Fruit fly (Drosophila melanogaster) whole organism, prepupa: ENCODE measurements around the gene Abi.

Source experiments
- CG11902 ChIP-seq: fragments of 200-800 bp; sonication (Bioruptor generic); optimal IDR thresholded peaks from 3 replicates; lab custom pipeline; 2016; ENCODE audit warnings: missing biosample characterization, missing genetic modification characterization
- Smox ChIP-seq: fragments of 200-800 bp; sonication (Bioruptor generic); optimal IDR thresholded peaks from 3 replicates; lab custom pipeline; 2016; ENCODE audit warnings: missing biosample characterization, missing genetic modification characterization
- Sox102F ChIP-seq: fragments of 200-800 bp; sonication (Bioruptor generic); optimal IDR thresholded peaks from 2 replicates; lab custom pipeline; 2016; ENCODE audit warnings: missing biosample characterization, mild to moderate bottlenecking, missing genetic modification characterization

- TF ChIP-seq Smox (no peak), Sox102F (no peak), CG11902 (GFP tag; lab: Kevin White, UChicago) (no peak)
Measured at dm6 chr3R:14081526-14081925, 40.7 kb downstream of the Abi start.
